Fruit fly (Drosophila melanogaster) whole organism, embryonic: ENCODE results near the gene cbt.
A peak's percentile ranks its signal among the peaks of the same experiment; 100 is the strongest.

Source experiments
- CG10654 ChIP-seq: fragments of 200-800 bp; sonication (Bioruptor generic); optimal IDR thresholded peaks from 2 replicates; lab custom pipeline; 2016; ENCODE audit warnings: missing biosample characterization, missing genetic modification characterization
- CG11560 ChIP-seq: fragments of 200-800 bp; sonication (Bioruptor generic); IDR thresholded peaks from 3 replicates; pipeline ENCODE4 v1.3.6; 2022; ENCODE audit warnings: missing biosample characterization, missing genetic modification characterization
- CG14710 ChIP-seq: fragments of 200-800 bp; sonication (Bioruptor generic); optimal IDR thresholded peaks from 3 replicates; lab custom pipeline; 2019; ENCODE audit warnings: missing biosample characterization, mild to moderate bottlenecking, missing genetic modification characterization, moderate library complexity
- CG15514 ChIP-seq: fragments of 200-800 bp; sonication (Bioruptor generic); optimal IDR thresholded peaks from 3 replicates; lab custom pipeline; 2017; ENCODE audit warnings: missing biosample characterization, missing genetic modification characterization, mild to moderate bottlenecking, moderate library complexity, missing genetic modification reagents
- CG2116 ChIP-seq: fragments of 200-800 bp; sonication (Bioruptor generic); optimal IDR thresholded peaks from 3 replicates; lab custom pipeline; 2018; ENCODE audit warnings: missing biosample characterization, mild to moderate bottlenecking, missing genetic modification characterization
- CG3065 ChIP-seq: fragments of 200-800 bp; sonication (Bioruptor generic); optimal IDR thresholded peaks from 2 replicates; lab custom pipeline; 2016; ENCODE audit warnings: missing biosample characterization, missing genetic modification characterization
- CG33557 ChIP-seq: fragments of 200-800 bp; sonication (Bioruptor generic); optimal IDR thresholded peaks from 2 replicates; lab custom pipeline; 2019; ENCODE audit warnings: missing biosample characterization, mild to moderate bottlenecking, missing genetic modification characterization, moderate library complexity
- CG7271 ChIP-seq: fragments of 200-800 bp; sonication (Bioruptor generic); optimal IDR thresholded peaks from 2 replicates; lab custom pipeline; 2018; ENCODE audit warnings: missing biosample characterization, mild to moderate bottlenecking, missing genetic modification characterization, moderate library complexity
- CG7372 ChIP-seq: fragments of 200-800 bp; sonication (Bioruptor generic); IDR thresholded peaks from 2 replicates; pipeline ENCODE4 v1.3.6; 2022; ENCODE audit warnings: missing biosample characterization, missing genetic modification characterization
- CG7556 ChIP-seq: fragments of 200-800 bp; sonication (Bioruptor generic); optimal IDR thresholded peaks from 2 replicates; lab custom pipeline; 2017; ENCODE audit warnings: missing biosample characterization, mild to moderate bottlenecking, missing genetic modification characterization
- CG7928 ChIP-seq: fragments of 200-800 bp; sonication (Bioruptor generic); optimal IDR thresholded peaks from 2 replicates; lab custom pipeline; 2017; ENCODE audit warnings: missing biosample characterization, mild to moderate bottlenecking, missing genetic modification characterization
- CG8359 ChIP-seq: fragments of 200-800 bp; sonication (Bioruptor generic); optimal IDR thresholded peaks from 2 replicates; lab custom pipeline; 2017; ENCODE audit warnings: missing biosample characterization, mild to moderate bottlenecking, missing genetic modification characterization, borderline replicate concordance
- CG8944 ChIP-seq: fragments of 200-800 bp; sonication (Bioruptor generic); optimal IDR thresholded peaks from 3 replicates; lab custom pipeline; 2016; ENCODE audit warnings: missing biosample characterization, missing genetic modification characterization
- CG9437 ChIP-seq: fragments of 200-800 bp; sonication (Bioruptor generic); optimal IDR thresholded peaks from 2 replicates; lab custom pipeline; 2018; ENCODE audit warnings: missing biosample characterization, mild to moderate bottlenecking, missing genetic modification characterization
- Chrac-16 ChIP-seq: fragments of 200-800 bp; sonication (Bioruptor generic); optimal IDR thresholded peaks from 3 replicates; lab custom pipeline; 2016; ENCODE audit warnings: missing biosample characterization, missing genetic modification characterization
- D19A ChIP-seq: fragments of 200-800 bp; optimal IDR thresholded peaks from 3 replicates; lab custom pipeline; 2019; ENCODE audit warnings: missing biosample characterization, mild to moderate bottlenecking, missing genetic modification characterization, moderate library complexity
- Drgx ChIP-seq: fragments of 200-800 bp; sonication (Bioruptor generic); IDR thresholded peaks from 2 replicates; pipeline ENCODE4 v1.3.6; 2022; ENCODE audit warnings: missing biosample characterization, missing genetic modification characterization
- Gsc ChIP-seq: fragments of 200-800 bp; sonication (Bioruptor generic); IDR thresholded peaks from 2 replicates; pipeline ENCODE4 v1.3.6; 2022; ENCODE audit warnings: missing biosample characterization, missing genetic modification characterization
- Gug ChIP-seq: fragments of 200-800 bp; sonication (Bioruptor generic); IDR thresholded peaks from 4 replicates; pipeline ENCODE4 v1.3.6; 2022; ENCODE audit warnings: missing biosample characterization, missing genetic modification characterization
- HLH4C ChIP-seq: fragments of 200-800 bp; sonication (Bioruptor generic); IDR thresholded peaks from 3 replicates; pipeline ENCODE4 v1.3.6; 2022; ENCODE audit warnings: missing biosample characterization, missing genetic modification characterization; ENCODE audit not compliant: partially characterized antibody
- Med ChIP-seq: fragments of 200-800 bp; sonication (Bioruptor generic); peaks from one replicate; lab custom pipeline; 2016; ENCODE audit warnings: missing biosample characterization, missing genetic modification characterization, mild to moderate bottlenecking, inconsistent platforms, moderate library complexity
- Mes4 ChIP-seq: fragments of 200-800 bp; sonication (Bioruptor generic); optimal IDR thresholded peaks from 2 replicates; lab custom pipeline; 2016; ENCODE audit warnings: missing biosample characterization, missing genetic modification characterization
- Mrtf ChIP-seq: fragments of 200-800 bp; sonication (Bioruptor generic); IDR thresholded peaks from 3 replicates; pipeline ENCODE4 v1.3.6; 2022; ENCODE audit warnings: missing biosample characterization, missing genetic modification characterization
- Rfx ChIP-seq: fragments of 200-800 bp; sonication (Bioruptor generic); IDR thresholded peaks from 2 replicates; pipeline ENCODE4 v1.3.6; 2022; ENCODE audit warnings: missing biosample characterization, missing genetic modification characterization
- Tbp ChIP-seq: fragments of >200 bp; optimal IDR thresholded peaks from 2 replicates; lab custom pipeline; 2018; ENCODE audit warnings: missing biosample characterization, missing genetic modification characterization
- Xrp1 ChIP-seq: fragments of 200-800 bp; sonication (Bioruptor generic); IDR thresholded peaks from 2 replicates; pipeline ENCODE4 v1.3.6; 2022; ENCODE audit warnings: missing biosample characterization, missing genetic modification characterization
- bigmax ChIP-seq: fragments of 200-800 bp; sonication (Bioruptor generic); optimal IDR thresholded peaks from 2 replicates; lab custom pipeline; 2018; ENCODE audit warnings: missing biosample characterization, mild to moderate bottlenecking, missing genetic modification characterization
- btn ChIP-seq: fragments of 200-800 bp; sonication (Bioruptor generic); optimal IDR thresholded peaks from 2 replicates; lab custom pipeline; 2016; ENCODE audit warnings: missing biosample characterization, missing genetic modification characterization
- dimm ChIP-seq: fragments of 200-800 bp; sonication (Bioruptor generic); IDR thresholded peaks from 2 replicates; pipeline ENCODE4 v1.3.6; 2022; ENCODE audit warnings: missing biosample characterization, missing genetic modification characterization
- disco-r ChIP-seq: fragments of 200-800 bp; sonication (Bioruptor generic); optimal IDR thresholded peaks from 2 replicates; lab custom pipeline; 2016; ENCODE audit warnings: missing biosample characterization, missing genetic modification characterization
- fd102C ChIP-seq: fragments of 200-800 bp; sonication (Bioruptor generic); optimal IDR thresholded peaks from 2 replicates; lab custom pipeline; 2018; ENCODE audit warnings: missing biosample characterization, mild to moderate bottlenecking, missing genetic modification characterization, moderate library complexity
- kni ChIP-seq: fragments of 200-800 bp; sonication (Bioruptor generic); optimal IDR thresholded peaks from 3 replicates; lab custom pipeline; 2017; ENCODE audit warnings: mild to moderate bottlenecking, missing biosample characterization, missing genetic modification reagents, missing genetic modification characterization
- lab ChIP-seq: fragments of 200-800 bp; sonication (Bioruptor generic); optimal IDR thresholded peaks from 3 replicates; lab custom pipeline; 2017; ENCODE audit warnings: missing biosample characterization, missing genetic modification characterization, mild to moderate bottlenecking, moderate library complexity, missing genetic modification reagents
- lmd ChIP-seq: fragments of 200-800 bp; sonication (Bioruptor generic); IDR thresholded peaks from 2 replicates; pipeline ENCODE4 v1.3.6; 2022; ENCODE audit warnings: missing biosample characterization, missing genetic modification characterization
- odd ChIP-seq: fragments of 200-800 bp; sonication (Bioruptor generic); optimal IDR thresholded peaks from 2 replicates; lab custom pipeline; 2017; ENCODE audit warnings: missing biosample characterization, mild to moderate bottlenecking, missing genetic modification characterization
- p53 ChIP-seq: fragments of 200-800 bp; sonication (Bioruptor generic); optimal IDR thresholded peaks from 2 replicates; lab custom pipeline; 2016; ENCODE audit warnings: missing biosample characterization, missing genetic modification characterization
- sisA ChIP-seq: fragments of 200-800 bp; sonication (Bioruptor generic); IDR thresholded peaks from 2 replicates; pipeline ENCODE4 v1.3.6; 2022; ENCODE audit warnings: missing biosample characterization, missing genetic modification characterization
- so ChIP-seq: fragments of 200-800 bp; sonication (Bioruptor generic); IDR thresholded peaks from 3 replicates; pipeline ENCODE4 v1.3.6; 2022; ENCODE audit warnings: missing biosample characterization, missing genetic modification characterization
- sr ChIP-seq: fragments of 200-800 bp; sonication (Bioruptor generic); IDR thresholded peaks from 3 replicates; pipeline ENCODE4 v1.3.6; 2022; ENCODE audit warnings: missing biosample characterization, missing genetic modification characterization
- tll ChIP-seq, 2 experiments: fragments of 200-800 bp in 1 of 2; fragments of >200 bp in 1 of 2; sonication (Bioruptor generic) in 1 of 2; optimal IDR thresholded peaks; 2 replicates each; lab custom pipeline; 2017 to 2019; ENCODE audit warnings: missing biosample characterization in 2 of 2, missing genetic modification characterization in 2 of 2, mild to moderate bottlenecking in 1 of 2, moderate library complexity in 1 of 2
- vfl ChIP-seq: fragments of 200-800 bp; sonication (Bioruptor generic); optimal IDR thresholded peaks from 2 replicates; lab custom pipeline; 2016; ENCODE audit warnings: missing biosample characterization, missing genetic modification characterization

cbt gene

DNA sequence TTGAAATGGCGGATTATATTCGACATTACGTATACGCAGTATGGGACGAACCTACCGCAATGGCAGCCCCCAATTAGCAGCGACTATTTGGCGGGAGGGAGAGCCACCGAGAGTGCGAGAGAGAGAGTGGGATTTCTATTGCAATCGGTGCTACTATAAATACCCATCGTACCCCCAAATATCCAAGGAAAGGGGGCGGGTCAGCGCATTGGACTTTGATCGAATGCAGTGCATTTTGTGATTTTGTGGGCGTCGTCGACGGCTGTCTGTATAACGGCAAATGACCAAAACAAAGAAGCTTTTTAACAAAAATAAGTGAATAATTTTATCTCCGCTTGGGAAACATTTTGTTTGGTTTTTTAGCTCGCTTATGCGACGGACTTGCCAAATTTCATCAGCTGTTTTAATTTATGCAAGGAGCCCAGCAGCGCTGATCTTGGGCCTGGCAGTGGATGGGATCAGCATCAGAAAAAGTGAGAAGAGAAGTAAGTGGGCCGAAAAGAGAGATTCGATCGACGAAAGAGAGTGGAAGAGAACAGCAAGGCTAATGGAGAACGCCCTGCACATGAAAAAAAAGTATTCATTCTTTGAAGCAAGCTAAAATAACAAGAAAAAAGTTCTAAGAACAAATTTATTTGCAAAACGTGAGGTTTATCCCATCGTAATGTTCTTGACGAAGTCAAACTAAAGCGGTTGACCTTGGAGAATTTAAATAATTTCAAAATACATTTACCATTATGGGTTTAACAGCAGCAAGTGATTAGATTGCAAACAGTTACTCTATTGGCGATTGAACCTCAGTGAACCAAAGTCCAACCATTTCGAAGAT is 8.4 kb upstream of the cbt start (continued):
- TF ChIP-seq CG7928 (GFP tag; lab: Kevin White, UChicago), result no peak
- peak; percentile 53 for TF ChIP-seq CG7556 (GFP tag; lab: Kevin White, UChicago)
- TF ChIP-seq CG15514 (GFP tag; lab: Kevin White, UChicago), result peak; percentile 12
- no peak for TF ChIP-seq btn (GFP tag; lab: Kevin White, UChicago)
- 0 out of 2 replicates have a peak, but pooled peaks have one; percentile 41 for TF ChIP-seq Rfx (GFP tag; lab: Robert Waterston, UW)
- no peak for TF ChIP-seq dimm (GFP tag; lab: Robert Waterston, UW)
- no peak for TF ChIP-seq HLH4C (GFP tag; lab: Robert Waterston, UW)
- TF ChIP-seq Mes4 (GFP tag; lab: Kevin White, UChicago), result no peak
- TF ChIP-seq kni, result no peak
- peak; percentile 50; the same call in 1 of the 2 replicates for TF ChIP-seq Drgx (GFP tag; lab: Robert Waterston, UW)
- TF ChIP-seq CG8944, result no peak
- TF ChIP-seq lab (GFP tag; lab: Kevin White, UChicago), result peak; percentile 48
- TF ChIP-seq CG3065 (GFP tag; lab: Kevin White, UChicago), result no peak
- no peak for TF ChIP-seq CG33557
- no peak for TF ChIP-seq D19A (tag; lab: Kevin White, UChicago)
- TF ChIP-seq Xrp1, result no peak
- TF ChIP-seq CG7372, result no peak
- TF ChIP-seq Mrtf, result no peak
- TF ChIP-seq vfl (GFP tag; lab: Kevin White, UChicago), result peak; percentile 10
- TF ChIP-seq bigmax (GFP tag; lab: Kevin White, UChicago), result no peak
- no peak for TF ChIP-seq CG10654 (GFP tag; lab: Kevin White, UChicago)
- peak; percentile 16 for TF ChIP-seq CG9437
- TF ChIP-seq sr (GFP tag; lab: Robert Waterston, UW), result no peak
- TF ChIP-seq Chrac-16 (GFP tag; lab: Kevin White, UChicago), result no peak
- TF ChIP-seq CG14710 (tag; lab: Kevin White, UChicago), result peak; percentile 6
- peak; percentile 45; the same call in 1 of the 2 replicates for TF ChIP-seq lmd (GFP tag; lab: Robert Waterston, UW)
- TF ChIP-seq odd (GFP tag; lab: Kevin White, UChicago), result peak; percentile 54
- TF ChIP-seq CG8359 (GFP tag; lab: Kevin White, UChicago), result no peak
- TF ChIP-seq Tbp (GFP tag; lab: Kevin White, UChicago), result no peak
- TF ChIP-seq so (GFP tag; lab: Robert Waterston, UW), result no peak; the same call in 2 of the 3 replicates
- no peak for TF ChIP-seq p53 (GFP tag; lab: Kevin White, UChicago)
- no peak for TF ChIP-seq sisA (GFP tag; lab: Robert Waterston, UW)
- peak; percentile 80 for TF ChIP-seq Med (GFP tag; lab: Kevin White, UChicago)
- no peak for TF ChIP-seq fd102C (GFP tag; lab: Kevin White, UChicago)
- no peak for TF ChIP-seq Gsc
- TF ChIP-seq disco-r (GFP tag; lab: Kevin White, UChicago), result no peak
- TF ChIP-seq Gug (GFP tag; lab: Robert Waterston, UW), result no peak
- TF ChIP-seq CG11560 (tag; lab: Robert Waterston, UW), result no peak
- no peak for TF ChIP-seq CG7271 (tag; lab: Kevin White, UChicago)
- TF ChIP-seq CG2116, result peak; percentile 3
- TF ChIP-seq tll (GFP tag; optimal IDR thresholded peaks at IDR 0.05; lab: Kevin White, UChicago), result no peak
